Worm (Caenorhabditis elegans) whole organism, L1 larva: ENCODE measurements around the gene pcp-3.

Experiments
- C34B4.2 ChIP-seq: sonication (generic microtip); optimal IDR thresholded peaks from 2 replicates; lab custom pipeline; 2017; ENCODE audit warnings: mild to moderate bottlenecking, missing genetic modification characterization, missing compliant biosample characterization
- Y116A8C.19 ChIP-seq: sonication (generic microtip); optimal IDR thresholded peaks from 2 replicates; lab custom pipeline; 2016; ENCODE audit warnings: missing compliant biosample characterization, missing genetic modification characterization, borderline replicate concordance
- aha-1 ChIP-seq: fragments of 150-350 bp; optimal IDR thresholded peaks from 2 replicates; lab custom pipeline; 2014; ENCODE audit warnings: missing biosample characterization, missing genetic modification characterization
- aly-2 ChIP-seq: fragments of 150-350 bp; optimal IDR thresholded peaks from 2 replicates; lab custom pipeline; 2014; ENCODE audit warnings: missing biosample characterization, missing genetic modification characterization
- blmp-1 ChIP-seq: fragments of 150-350 bp; optimal IDR thresholded peaks from 2 replicates; lab custom pipeline; 2014; ENCODE audit warnings: missing biosample characterization, missing genetic modification characterization
- ceh-63 ChIP-seq: fragments of 200-800 bp; sonication (Bioruptor generic); optimal IDR thresholded peaks from 2 replicates; lab custom pipeline; 2018; ENCODE audit warnings: mild to moderate bottlenecking, missing genetic modification characterization, missing compliant biosample characterization
- ceh-90 ChIP-seq: sonication (generic microtip); optimal IDR thresholded peaks from 2 replicates; lab custom pipeline; 2016; ENCODE audit warnings: missing genetic modification characterization, missing compliant biosample characterization
- dpl-1 ChIP-seq, 3 experiments: fragments of 150-350 bp in 2 of 3; sonication (generic microtip) in 1 of 3; optimal IDR thresholded peaks; 2 replicates each; lab custom pipeline; 2014 to 2017; ENCODE audit warnings: missing biosample characterization in 3 of 3, missing genetic modification characterization in 3 of 3, missing genetic modification reagents in 3 of 3
- dsc-1 ChIP-seq: sonication (generic microtip); optimal IDR thresholded peaks from 2 replicates; lab custom pipeline; 2016; ENCODE audit warnings: mild to moderate bottlenecking, missing genetic modification characterization, missing compliant biosample characterization
- efl-1 ChIP-seq, 4 experiments: fragments of 150-350 bp; optimal IDR thresholded peaks in 3 of 4; peaks in 1 of 4; 1 replicate in 1 of 4; 2 replicates in 3 of 4; lab custom pipeline; 2014; ENCODE audit warnings: missing biosample characterization in 2 of 4, missing genetic modification characterization in 2 of 4, missing genetic modification reagents in 2 of 4
- efl-3 ChIP-seq: fragments of 200-800 bp; sonication (Bioruptor generic); optimal IDR thresholded peaks from 2 replicates; lab custom pipeline; 2018; ENCODE audit warnings: mild to moderate bottlenecking, missing genetic modification characterization, missing compliant biosample characterization
- egl-13 ChIP-seq: sonication (generic microtip); optimal IDR thresholded peaks from 2 replicates; lab custom pipeline; 2016; ENCODE audit warnings: missing genotype, missing genetic modification reagents, missing genetic modification characterization, missing compliant biosample characterization
- elt-2 ChIP-seq: sonication (generic microtip); optimal IDR thresholded peaks from 2 replicates; lab custom pipeline; 2016; ENCODE audit warnings: missing genetic modification characterization, mild to moderate bottlenecking, inconsistent platforms, missing compliant biosample characterization, missing genetic modification reagents
- fkh-4 ChIP-seq: sonication (generic microtip); optimal IDR thresholded peaks from 2 replicates; lab custom pipeline; 2016; ENCODE audit warnings: missing compliant biosample characterization, missing genetic modification characterization, borderline replicate concordance
- grh-1 ChIP-seq: fragments of 200-800 bp; sonication (Bioruptor generic); IDR thresholded peaks from 2 replicates; pipeline ENCODE4 v1.3.6; 2022; ENCODE audit warnings: missing genetic modification reagents, missing genetic modification characterization, missing compliant biosample characterization
- hlh-17 ChIP-seq: fragments of 200-800 bp; sonication (Bioruptor generic); optimal IDR thresholded peaks from 2 replicates; lab custom pipeline; 2018; ENCODE audit warnings: missing genetic modification characterization, mild to moderate bottlenecking, missing compliant biosample characterization, moderate library complexity, borderline replicate concordance
- hpl-2 ChIP-seq: fragments of 150-350 bp; optimal IDR thresholded peaks from 2 replicates; lab custom pipeline; 2014; ENCODE audit warnings: missing biosample characterization, missing genetic modification reagents, missing genetic modification characterization
- isw-1 ChIP-seq: fragments of 200-800 bp; sonication (Bioruptor generic); IDR thresholded peaks from 2 replicates; pipeline ENCODE4 v1.3.6; 2022; ENCODE audit warnings: missing genetic modification characterization, missing compliant biosample characterization
- jun-1 ChIP-seq: fragments of 150-350 bp; optimal IDR thresholded peaks from 2 replicates; lab custom pipeline; 2014; ENCODE audit warnings: missing biosample characterization, missing genetic modification reagents, missing genetic modification characterization
- lin-35 ChIP-seq, 2 experiments: fragments of 150-350 bp; optimal IDR thresholded peaks; 2 replicates each; lab custom pipeline; 2014; ENCODE audit warnings: missing biosample characterization in 2 of 2, missing genetic modification characterization in 2 of 2, missing genetic modification reagents in 2 of 2
- lin-39 ChIP-seq: fragments of 150-350 bp; optimal IDR thresholded peaks from 2 replicates; lab custom pipeline; 2014; ENCODE audit warnings: missing biosample characterization, missing genetic modification reagents, missing genetic modification characterization
- lsy-2 ChIP-seq, 2 experiments: fragments of 150-350 bp; optimal IDR thresholded peaks; 2 replicates each; lab custom pipeline; 2014; ENCODE audit warnings: missing biosample characterization in 2 of 2, missing genetic modification characterization in 2 of 2
- nhr-12 ChIP-seq: sonication (generic microtip); optimal IDR thresholded peaks from 2 replicates; lab custom pipeline; 2017; ENCODE audit warnings: missing biosample characterization, missing genetic modification characterization
- nhr-19 ChIP-seq: fragments of 200-800 bp; sonication (Bioruptor generic); conservative IDR thresholded peaks from 2 replicates; pipeline ENCODE4 v1.3.6; 2022; ENCODE audit warnings: missing genetic modification characterization, missing compliant biosample characterization
- nhr-237 ChIP-seq: fragments of 150-350 bp; optimal IDR thresholded peaks from 2 replicates; lab custom pipeline; 2014; ENCODE audit warnings: missing biosample characterization, missing genetic modification characterization
- nhr-28 ChIP-seq: fragments of 150-350 bp; optimal IDR thresholded peaks from 2 replicates; lab custom pipeline; 2014; ENCODE audit warnings: missing biosample characterization, missing genetic modification characterization
- nhr-71 ChIP-seq: sonication (generic microtip); optimal IDR thresholded peaks from 2 replicates; lab custom pipeline; 2016; ENCODE audit warnings: mild to moderate bottlenecking, missing genetic modification characterization, moderate library complexity, missing compliant biosample characterization
- nhr-77 ChIP-seq: fragments of 150-350 bp; optimal IDR thresholded peaks from 2 replicates; lab custom pipeline; 2014; ENCODE audit warnings: missing biosample characterization, missing genetic modification characterization
- nhr-84 ChIP-seq: sonication (generic microtip); optimal IDR thresholded peaks from 2 replicates; lab custom pipeline; 2017; ENCODE audit warnings: missing biosample characterization, missing genetic modification characterization
- nhr-90 ChIP-seq: sonication (generic microtip); optimal IDR thresholded peaks from 2 replicates; lab custom pipeline; 2016; ENCODE audit warnings: mild to moderate bottlenecking, missing genetic modification characterization, missing compliant biosample characterization; ENCODE audit not compliant: poor library complexity
- pax-3 ChIP-seq: fragments of 200-800 bp; sonication (Bioruptor generic); optimal IDR thresholded peaks from 2 replicates; lab custom pipeline; 2018; ENCODE audit warnings: mild to moderate bottlenecking, missing genetic modification characterization, moderate library complexity, missing compliant biosample characterization
- rnt-1 ChIP-seq: sonication (generic microtip); optimal IDR thresholded peaks from 2 replicates; lab custom pipeline; 2016; ENCODE audit warnings: mild to moderate bottlenecking, missing genetic modification characterization, moderate library complexity, missing compliant biosample characterization
- snpc-4 ChIP-seq: fragments of 150-350 bp; optimal IDR thresholded peaks from 2 replicates; lab custom pipeline; 2014; ENCODE audit warnings: missing biosample characterization, missing genetic modification characterization
- snu-23 ChIP-seq: sonication (generic microtip); optimal IDR thresholded peaks from 2 replicates; lab custom pipeline; 2016; ENCODE audit warnings: missing genetic modification characterization, missing compliant biosample characterization
- sptf-1 ChIP-seq: fragments of 150-350 bp; optimal IDR thresholded peaks from 2 replicates; lab custom pipeline; 2014; ENCODE audit warnings: missing biosample characterization, missing genetic modification characterization
- tbx-2 ChIP-seq: sonication (generic microtip); optimal IDR thresholded peaks from 2 replicates; lab custom pipeline; 2016; ENCODE audit warnings: missing genetic modification characterization, missing compliant biosample characterization
- unc-130 ChIP-seq: fragments of 150-350 bp; optimal IDR thresholded peaks from 2 replicates; lab custom pipeline; 2017; ENCODE audit warnings: missing biosample characterization, missing genetic modification characterization, inconsistent platforms
- unc-30 ChIP-seq: sonication (generic microtip); optimal IDR thresholded peaks from 2 replicates; lab custom pipeline; 2017; ENCODE audit warnings: missing biosample characterization, missing genetic modification characterization
- unc-86 ChIP-seq: sonication (generic microtip); optimal IDR thresholded peaks from 2 replicates; lab custom pipeline; 2016; ENCODE audit warnings: missing genetic modification characterization, missing compliant biosample characterization
- xbp-1 ChIP-seq: sonication (generic microtip); optimal IDR thresholded peaks from 2 replicates; lab custom pipeline; 2016; ENCODE audit warnings: missing genetic modification characterization, missing compliant biosample characterization
- ztf-11 ChIP-seq, 2 experiments: sonication (generic microtip); optimal IDR thresholded peaks; 2 replicates each; lab custom pipeline; 2016 to 2017; ENCODE audit warnings: missing genetic modification characterization in 2 of 2, missing biosample characterization in 1 of 2, missing compliant biosample characterization in 1 of 2

Gene pcp-3

DNA sequence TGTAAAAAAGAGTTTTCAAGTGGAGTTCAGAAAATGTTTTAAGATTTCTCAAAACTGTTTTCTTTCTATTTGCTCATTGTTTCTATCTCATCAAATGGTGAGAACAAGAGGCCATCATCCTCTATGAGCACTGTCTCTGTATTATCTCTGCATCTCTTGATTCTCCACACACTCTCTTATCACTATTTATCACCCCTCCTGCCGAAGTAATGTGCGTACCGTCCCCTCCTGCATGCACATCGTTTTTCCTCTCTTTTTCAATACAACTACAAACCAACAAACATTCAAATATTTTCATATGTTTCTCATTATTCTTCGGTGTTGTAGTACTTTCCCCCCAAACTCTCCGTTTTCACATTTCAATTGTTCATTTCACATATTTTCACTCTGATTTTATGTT is 42.4 kb downstream of the pcp-3 start:
- TF ChIP-seq ceh-90 (tag; lab: Kevin White, UChicago) (no peak), dsc-1 (tag; lab: Kevin White, UChicago) (no peak), unc-86 (no peak), ztf-11 (tag; optimal IDR thresholded peaks at IDR 0.05; lab: Kevin White, UChicago) (no peak), sptf-1 (tag; lab: Kevin White, UChicago) (no peak), nhr-84 (no peak), nhr-28 (no peak), efl-1 (optimal IDR thresholded peaks at IDR 0.05; lab: Kevin White, UChicago) (no peak), efl-1 (GFP tag; optimal IDR thresholded peaks at IDR 0.05 in 1 of 2; lab: Kevin White, UChicago) (peak in 1 of 2 experiments; percentile 46), unc-130 (tag; lab: Kevin White, UChicago) (no peak), hlh-17 (GFP tag; lab: Kevin White, UChicago) (no peak), ceh-63 (no peak), snpc-4 (no peak), nhr-19 (GFP tag; lab: Robert Waterston, UW) (no peak), elt-2 (peak; percentile 46), hpl-2 (GFP tag; lab: Kevin White, UChicago) (no peak), dpl-1 (GFP tag; optimal IDR thresholded peaks at IDR 0.05; lab: Kevin White, UChicago) (no peak)

ce11 chrIV:9114078-9114477 is 44.7 kb downstream of the pcp-3 start:
- no peak for TF ChIP-seq fkh-4
- TF ChIP-seq Y116A8C.19 (tag; lab: Kevin White, UChicago), result no peak
- no peak for TF ChIP-seq unc-130 (tag; lab: Kevin White, UChicago)
- no peak for TF ChIP-seq lsy-2 (tag; optimal IDR thresholded peaks at IDR 0.05; lab: Kevin White, UChicago)
- no peak for TF ChIP-seq xbp-1 (tag; lab: Kevin White, UChicago)
- TF ChIP-seq hpl-2 (GFP tag; lab: Kevin White, UChicago), result no peak
- TF ChIP-seq ceh-63, result no peak
- no peak for TF ChIP-seq nhr-71 (tag; lab: Kevin White, UChicago)
- TF ChIP-seq, all 84 proteins: peak for 0

ce11 chrIV:9112019-9112418 is 46.8 kb downstream of the pcp-3 start:
- TF ChIP-seq elt-2, result peak; percentile 62
- TF ChIP-seq blmp-1 (tag; lab: Kevin White, UChicago), result peak; percentile 95
- no peak for TF ChIP-seq unc-30 (tag; lab: Kevin White, UChicago)
- TF ChIP-seq jun-1 (tag; lab: Kevin White, UChicago), result peak; percentile 29
- no peak for TF ChIP-seq nhr-84
- no peak for TF ChIP-seq grh-1 (GFP tag; lab: Robert Waterston, UW)

ce11 chrIV:9108631-9109030 is 50.2 kb downstream of the pcp-3 start, which contains the start of gene aly-1:
Gene aly-1 (plus strand): TSS chrIV:9108931.
- TF ChIP-seq isw-1 (GFP tag; lab: Robert Waterston, UW), result no peak
- TF ChIP-seq lin-35 (GFP tag; optimal IDR thresholded peaks at IDR 0.05; lab: Kevin White, UChicago), result no peak
- TF ChIP-seq jun-1 (tag; lab: Kevin White, UChicago), result no peak
- TF ChIP-seq ceh-90 (tag; lab: Kevin White, UChicago), result no peak
- no peak for TF ChIP-seq nhr-12 (tag; lab: Kevin White, UChicago)
- TF ChIP-seq egl-13 (tag; lab: Kevin White, UChicago), result no peak
- TF ChIP-seq Y116A8C.19 (tag; lab: Kevin White, UChicago), result no peak
- no peak for TF ChIP-seq snu-23 (GFP tag; lab: Kevin White, UChicago)
- TF ChIP-seq tbx-2 (tag; lab: Kevin White, UChicago), result no peak
- TF ChIP-seq elt-2, result no peak
- TF ChIP-seq nhr-237 (tag; lab: Kevin White, UChicago), result no peak
- no peak for TF ChIP-seq nhr-77 (tag; lab: Kevin White, UChicago)
- no peak for TF ChIP-seq efl-3
- no peak for TF ChIP-seq aly-2 (tag; lab: Kevin White, UChicago)
- TF ChIP-seq aha-1, result no peak
- TF ChIP-seq nhr-90 (tag; lab: Kevin White, UChicago), result no peak
- TF ChIP-seq lin-39 (tag; lab: Kevin White, UChicago), result no peak
- no peak for TF ChIP-seq pax-3
- no peak for TF ChIP-seq C34B4.2
- TF ChIP-seq rnt-1 (tag; lab: Kevin White, UChicago), result no peak
